Fruit fly (Drosophila melanogaster): ENCODE measurements around the gene ed.

The ed gene

DNA sequence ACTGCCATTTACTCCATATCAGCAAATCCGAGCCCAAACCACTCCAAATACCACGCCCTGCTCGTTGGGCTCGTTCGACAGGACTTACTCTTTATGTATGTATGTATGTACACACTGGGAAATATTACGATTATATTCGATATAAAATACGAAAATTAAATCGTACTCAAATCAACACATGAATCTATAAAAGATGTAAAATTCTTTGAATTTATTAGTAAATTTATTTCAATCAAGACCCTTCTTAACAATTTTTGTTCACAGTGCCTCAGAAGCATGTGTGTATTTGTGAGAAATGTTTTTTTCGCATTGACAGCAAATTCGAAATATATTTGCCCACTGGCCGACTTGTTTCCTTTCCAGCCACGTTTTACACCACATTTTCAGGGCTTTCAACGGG lies 115.1 kb downstream of the ed start (continued):
- no peak for TF ChIP-seq pita (GFP tag; optimal IDR thresholded peaks at IDR 0.05)
- no peak for TF ChIP-seq ham (GFP tag; IDR thresholded peaks at IDR 0.05)
- TF ChIP-seq amos (GFP tag; IDR thresholded peaks at IDR 0.05; ENCODE audit: partially characterized antibody) = no peak
- TF ChIP-seq lab (GFP tag; optimal IDR thresholded peaks at IDR 0.05) = peak; percentile 49
- TF ChIP-seq Dp (GFP tag; optimal IDR thresholded peaks at IDR 0.05) = no peak
- TF ChIP-seq CG1832 (GFP tag; optimal IDR thresholded peaks at IDR 0.05) = no peak
- TF ChIP-seq CG3838 (GFP tag; optimal IDR thresholded peaks at IDR 0.05) = no peak
- TF ChIP-seq CG13296 (GFP tag; optimal IDR thresholded peaks at IDR 0.05) = no peak
- no peak for TF ChIP-seq YL-1 (GFP tag; optimal IDR thresholded peaks at IDR 0.05)
- peak; percentile 56 for TF ChIP-seq CG2120 (GFP tag; optimal IDR thresholded peaks at IDR 0.05)
- TF ChIP-seq bsh (GFP tag; optimal IDR thresholded peaks at IDR 0.05) = peak in 1 of 2 experiments; percentile 11
- TF ChIP-seq Doc2 (GFP tag; IDR thresholded peaks at IDR 0.05) = no peak
- TF ChIP-seq tio (GFP tag; optimal IDR thresholded peaks at IDR 0.05) = no peak
- 0 out of 2 replicates have a peak, but pooled peaks have one; percentile 17 for TF ChIP-seq vvl (GFP tag; IDR thresholded peaks at IDR 0.05)
- no peak for TF ChIP-seq Nf-YB (GFP tag; optimal IDR thresholded peaks at IDR 0.05)
- no peak for TF ChIP-seq lbe (GFP tag; optimal IDR thresholded peaks at IDR 0.05)
- TF ChIP-seq Ssrp (tag; optimal IDR thresholded peaks at IDR 0.05) = no peak
- TF ChIP-seq Pdp1 (GFP tag; optimal IDR thresholded peaks at IDR 0.05) = no peak
- TF ChIP-seq CG9932 (GFP tag; IDR thresholded peaks at IDR 0.05) = no peak
- no peak for TF ChIP-seq CG6654 (GFP tag; optimal IDR thresholded peaks at IDR 0.05)
- TF ChIP-seq Gug (GFP tag; IDR thresholded peaks at IDR 0.05) = no peak
- no peak for TF ChIP-seq tll (GFP tag; optimal IDR thresholded peaks at IDR 0.05)
- peak; percentile 17 for TF ChIP-seq lilli (GFP tag; optimal IDR thresholded peaks at IDR 0.05)
- no peak for TF ChIP-seq cato (GFP tag; optimal IDR thresholded peaks at IDR 0.05; ENCODE audit: borderline replicate concordance)
- no peak for TF ChIP-seq bigmax (GFP tag; optimal IDR thresholded peaks at IDR 0.05)
- no peak for TF ChIP-seq Atf6 (GFP tag; IDR thresholded peaks at IDR 0.05)
- TF ChIP-seq CG2712 (tag; optimal IDR thresholded peaks at IDR 0.05) = peak; percentile 4
- no peak for TF ChIP-seq ATbp (GFP tag; optimal IDR thresholded peaks at IDR 0.05)
- no peak for TF ChIP-seq abd-A (tag; optimal IDR thresholded peaks at IDR 0.05)
- TF ChIP-seq Hr51 (GFP tag; optimal IDR thresholded peaks at IDR 0.05) = peak in 1 of 2 experiments; percentile 33
- no peak for TF ChIP-seq CG17612 (GFP tag; IDR thresholded peaks at IDR 0.05)
- TF ChIP-seq HLH3B (GFP tag; IDR thresholded peaks at IDR 0.05) = no peak
- peak; percentile 20 for TF ChIP-seq cwo (GFP tag; optimal IDR thresholded peaks at IDR 0.05)
- TF ChIP-seq Dek (tag; optimal IDR thresholded peaks at IDR 0.05) = no peak
- no peak for TF ChIP-seq pum (GFP tag; optimal IDR thresholded peaks at IDR 0.05)
- TF ChIP-seq sens (GFP tag) = peak; percentile 74
- TF ChIP-seq CG12769 (tag; optimal IDR thresholded peaks at IDR 0.05) = peak; percentile 46
- TF ChIP-seq sd (tag; optimal IDR thresholded peaks at IDR 0.05) = no peak
- peak; percentile 12 for TF ChIP-seq caup (GFP tag; optimal IDR thresholded peaks at IDR 0.05; ENCODE audit: severe bottlenecking)
- no peak for TF ChIP-seq CG2202 (tag; optimal IDR thresholded peaks at IDR 0.05)
- no peak for TF ChIP-seq ssp (GFP tag; IDR thresholded peaks at IDR 0.05)
- no peak for TF ChIP-seq dati (GFP tag; IDR thresholded peaks at IDR 0.05)
- TF ChIP-seq CG6689 (GFP tag; IDR thresholded peaks at IDR 0.05) = 0 out of 2 replicates have a peak, but pooled peaks have one; percentile 21
- TF ChIP-seq Taf1 (GFP tag; IDR thresholded peaks at IDR 0.05) = no peak
- no peak for TF ChIP-seq Hand (GFP tag; optimal IDR thresholded peaks at IDR 0.05)
- no peak for TF ChIP-seq NC2β (GFP tag; optimal IDR thresholded peaks at IDR 0.05)
- TF ChIP-seq CG15269 (tag; optimal IDR thresholded peaks at IDR 0.05) = peak; percentile 49
- no peak for TF ChIP-seq CG10209 (GFP tag; optimal IDR thresholded peaks at IDR 0.05)
- TF ChIP-seq MESR4 (GFP tag; optimal IDR thresholded peaks at IDR 0.05) = no peak
- TF ChIP-seq crp (GFP tag; optimal IDR thresholded peaks at IDR 0.05) = no peak
